Fruit fly (Drosophila melanogaster): Measurements from ENCODE around the gene Ir7f.

The Ir7f gene

DNA sequence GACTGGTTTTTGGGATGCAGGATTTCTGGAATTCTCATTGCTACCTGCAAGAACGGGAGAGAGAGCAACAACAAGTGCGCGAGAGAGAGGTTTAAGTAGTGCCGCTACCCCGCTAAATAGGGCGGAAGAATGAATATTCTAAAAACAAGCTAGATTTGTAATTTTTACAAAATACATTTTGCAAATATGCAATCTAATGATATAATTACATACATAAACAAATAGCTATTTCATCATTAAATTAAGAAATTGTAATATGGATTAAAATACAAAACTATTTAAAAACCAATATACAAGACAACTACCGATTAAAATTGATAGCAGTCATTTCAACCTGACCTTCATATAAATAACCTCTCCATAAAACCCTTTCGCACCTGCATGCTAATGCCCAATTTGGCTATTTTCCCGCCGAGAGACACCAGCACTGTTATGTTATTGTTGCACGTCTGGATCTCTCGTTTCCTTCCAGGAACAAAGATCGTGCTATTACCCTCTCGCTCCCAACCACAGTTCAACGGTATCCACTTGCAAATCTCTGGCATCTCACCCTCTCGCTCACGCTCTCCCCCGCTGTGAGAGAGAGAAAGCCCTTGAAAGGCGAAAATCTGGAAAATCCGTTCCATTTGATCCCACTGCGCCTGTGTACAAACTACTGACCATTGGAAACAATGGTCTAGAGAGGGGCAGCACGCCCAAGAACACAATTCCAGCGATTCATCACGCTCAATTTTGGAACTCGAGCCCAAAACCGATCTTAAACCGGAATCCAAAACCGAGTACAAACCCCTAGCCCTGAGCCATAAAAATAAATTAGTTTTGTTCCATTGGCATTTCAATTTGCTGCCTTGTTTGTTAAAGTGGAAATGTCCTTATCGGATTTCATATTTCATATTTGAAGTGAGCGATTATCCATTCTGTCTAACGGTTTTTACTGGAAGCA lies 8.0 kb upstream of the Ir7f start, which contains the start of gene Nek2 (continued):
- TF ChIP-seq CG11093 (GFP tag; IDR thresholded peaks at IDR 0.05): no peak
- TF ChIP-seq Kr (GFP tag; optimal IDR thresholded peaks at IDR 0.05): peak; percentile 97
- no peak for TF ChIP-seq ssp (GFP tag; IDR thresholded peaks at IDR 0.05)
- no peak for TF ChIP-seq CG34422 (GFP tag; IDR thresholded peaks at IDR 0.05)
- peak; percentile 55 for TF ChIP-seq cad (GFP tag; optimal IDR thresholded peaks at IDR 0.05)
- TF ChIP-seq Doc3 (GFP tag; IDR thresholded peaks at IDR 0.05; ENCODE audit: partially characterized antibody): no peak
- no peak for TF ChIP-seq CG10321 (GFP tag; IDR thresholded peaks at IDR 0.05)
- 0 out of 2 replicates have a peak, but pooled peaks have one; percentile 20 for TF ChIP-seq CG4360 (GFP tag; IDR thresholded peaks at IDR 0.05)
- TF ChIP-seq Trl (optimal IDR thresholded peaks at IDR 0.05): peak in 1 of 2 experiments; percentile 57
- no peak for TF ChIP-seq Trl (GFP tag; optimal IDR thresholded peaks at IDR 0.05)
- no peak for TF ChIP-seq CG31224 (GFP tag; IDR thresholded peaks at IDR 0.05)
- TF ChIP-seq Xbp1 (GFP tag; optimal IDR thresholded peaks at IDR 0.05): no peak
- peak; percentile 11 for TF ChIP-seq sens (GFP tag)
- no peak for TF ChIP-seq ken (GFP tag; IDR thresholded peaks at IDR 0.05)
- peak in 1 of 3 experiments; percentile 43 for TF ChIP-seq lola (GFP tag; optimal IDR thresholded peaks at IDR 0.05)
- TF ChIP-seq CG11398 (GFP tag; optimal IDR thresholded peaks at IDR 0.05): no peak
- TF ChIP-seq CG13123 (GFP tag; optimal IDR thresholded peaks at IDR 0.05): no peak
- TF ChIP-seq twi (tag; optimal IDR thresholded peaks at IDR 0.05): peak; percentile 14
- TF ChIP-seq CG18764 (GFP tag; optimal IDR thresholded peaks at IDR 0.05): no peak
- TF ChIP-seq Sry-β (GFP tag; optimal IDR thresholded peaks at IDR 0.05): peak; percentile 89
- peak; percentile 67 for TF ChIP-seq row (GFP tag; IDR thresholded peaks at IDR 0.05)
- no peak for TF ChIP-seq psq (GFP tag; optimal IDR thresholded peaks at IDR 0.05)
- TF ChIP-seq wor (GFP tag; IDR thresholded peaks at IDR 0.05): no peak
- TF ChIP-seq Stat92E (GFP tag; optimal IDR thresholded peaks at IDR 0.05): peak in 1 of 3 experiments; percentile 2
- TF ChIP-seq CTCF (GFP tag; optimal IDR thresholded peaks at IDR 0.05): no peak
- no peak for TF ChIP-seq CG10147 (GFP tag; optimal IDR thresholded peaks at IDR 0.05)
- TF ChIP-seq Hr51 (GFP tag; optimal IDR thresholded peaks at IDR 0.05): no peak
- no peak for TF ChIP-seq kay (GFP tag; optimal IDR thresholded peaks at IDR 0.05)
- no peak for TF ChIP-seq tll (GFP tag; optimal IDR thresholded peaks at IDR 0.05)
- no peak for TF ChIP-seq CG9215 (GFP tag; IDR thresholded peaks at IDR 0.05)
- no peak for TF ChIP-seq Opbp (GFP tag; IDR thresholded peaks at IDR 0.05; ENCODE audit: partially characterized antibody)
- TF ChIP-seq Dll (GFP tag; IDR thresholded peaks at IDR 0.05; ENCODE audit: partially characterized antibody): no peak
- TF ChIP-seq CG14710 (tag; optimal IDR thresholded peaks at IDR 0.05): peak; percentile 18

DNA sequence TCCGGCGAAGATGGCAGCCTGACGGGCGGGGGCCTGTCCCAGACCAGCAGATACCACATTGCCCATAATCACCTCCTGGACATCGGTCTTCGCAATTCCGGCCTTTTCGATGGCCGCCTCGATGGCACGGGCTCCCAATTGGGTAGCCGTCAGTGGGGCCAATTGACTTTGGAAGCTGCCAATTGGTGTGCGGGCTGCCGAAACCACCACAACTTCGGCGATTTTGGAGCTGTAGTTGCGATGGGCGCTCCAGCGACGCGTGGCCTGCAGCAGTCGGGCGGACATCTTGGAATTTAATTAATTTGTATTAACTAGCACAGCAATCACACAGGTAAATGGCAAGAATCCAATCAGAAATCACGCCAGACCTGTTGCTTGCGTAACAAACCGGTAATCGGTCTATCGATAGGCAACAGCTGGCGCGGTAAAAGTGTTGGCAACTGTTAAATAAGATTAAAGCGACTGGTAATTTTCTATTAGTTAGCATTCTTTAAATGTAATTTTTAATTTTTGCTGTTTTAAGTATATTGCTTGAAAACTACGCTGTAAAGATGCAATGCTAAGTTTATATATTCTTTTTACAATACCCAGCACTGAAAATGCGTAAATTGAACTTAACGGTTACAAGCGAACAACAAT lies 4.7 kb upstream of the Ir7f start, which contains the start of gene Acat1:
Gene Acat1 (minus strand): TSS at position 400 of the 639 bp plus-strand sequence.
- TF ChIP-seq CG17568 (GFP tag; optimal IDR thresholded peaks at IDR 0.05) (no peak), Ssrp (tag; optimal IDR thresholded peaks at IDR 0.05) (peak; percentile 18), pan (optimal IDR thresholded peaks at IDR 0.05) (no peak), pan (GFP tag; optimal IDR thresholded peaks at IDR 0.05 in 1 of 2, IDR thresholded peaks at IDR 0.05 in 1 of 2) (peak in 1 of 2 experiments; percentile 61), CG9727 (GFP tag; optimal IDR thresholded peaks at IDR 0.05) (peak; percentile 59), dysf (GFP tag; IDR thresholded peaks at IDR 0.05) (0 out of 3 replicates have a peak, but pooled peaks have one; percentile 20), NC2α (GFP tag; optimal IDR thresholded peaks at IDR 0.05) (no peak), CG9215 (GFP tag; IDR thresholded peaks at IDR 0.05) (0 out of 2 replicates have a peak, but pooled peaks have one; percentile 13), tap (tag; optimal IDR thresholded peaks at IDR 0.05) (peak; percentile 27), NfI (GFP tag; optimal IDR thresholded peaks at IDR 0.05) (peak; percentile 48), fd96Cb (tag; optimal IDR thresholded peaks at IDR 0.05) (peak; percentile 35), salm (tag; optimal IDR thresholded peaks at IDR 0.05) (no peak), CG5953 (GFP tag; IDR thresholded peaks at IDR 0.05) (0 out of 2 replicates have a peak, but pooled peaks have one; percentile 40), nmo (GFP tag; optimal IDR thresholded peaks at IDR 0.05) (peak; percentile 66), dmrt99B (tag; optimal IDR thresholded peaks at IDR 0.05) (no peak), unpg (GFP tag; optimal IDR thresholded peaks at IDR 0.05) (no peak), CG3995 (GFP tag; optimal IDR thresholded peaks at IDR 0.05) (peak; percentile 39)
